Worm (Caenorhabditis elegans): ENCODE results near the gene glb-27.

The glb-27 gene

ce11 chrII:8561227-8561626 is 5.2 kb upstream of the glb-27 start, which contains the start of gene iff-2 (continued):
- TF ChIP-seq fkh-4 (tag; optimal IDR thresholded peaks at IDR 0.05; ENCODE audit: borderline replicate concordance) (peak; percentile 71), C34B4.2 (tag; optimal IDR thresholded peaks at IDR 0.05) (peak; percentile 65), pag-3 (tag; optimal IDR thresholded peaks at IDR 0.05; ENCODE audit: borderline replicate concordance, insufficient read depth) (peak; percentile 69), efl-1 (optimal IDR thresholded peaks at IDR 0.05) (peak; percentile 98), efl-1 (GFP tag; optimal IDR thresholded peaks at IDR 0.05 in 1 of 2) (peak; percentile 91 to 100), sup-37 (GFP tag; optimal IDR thresholded peaks at IDR 0.05) (peak; percentile 94), lin-13 (GFP tag; optimal IDR thresholded peaks at IDR 0.05) (peak; percentile 100), rnt-1 (tag; optimal IDR thresholded peaks at IDR 0.05) (peak; percentile 98), unc-130 (tag; optimal IDR thresholded peaks at IDR 0.05) (peak; percentile 99), efl-3 (GFP tag; optimal IDR thresholded peaks at IDR 0.05) (peak; percentile 77), mef-2 (tag; optimal IDR thresholded peaks at IDR 0.05) (peak; percentile 97), ama-1 (optimal IDR thresholded peaks at IDR 0.05) (peak; percentile 91), Y116A8C.19 (tag; optimal IDR thresholded peaks at IDR 0.05; ENCODE audit: borderline replicate concordance) (no peak), sptf-1 (tag; optimal IDR thresholded peaks at IDR 0.05) (no peak), unc-98 (GFP tag; IDR thresholded peaks at IDR 0.05) (peak; percentile 83; the same call in 1 of the 2 replicates), ceh-82 (tag; optimal IDR thresholded peaks at IDR 0.05) (peak; percentile 99), hpl-2 (GFP tag; optimal IDR thresholded peaks at IDR 0.05) (peak; percentile 99), hlh-17 (GFP tag; optimal IDR thresholded peaks at IDR 0.05; ENCODE audit: borderline replicate concordance) (no peak), nhr-71 (tag; optimal IDR thresholded peaks at IDR 0.05) (peak; percentile 100), fos-1 (tag; optimal IDR thresholded peaks at IDR 0.05) (peak; percentile 97), nhr-77 (tag; optimal IDR thresholded peaks at IDR 0.05) (peak; percentile 100), aha-1 (tag; optimal IDR thresholded peaks at IDR 0.05) (peak; percentile 98), jun-1 (tag; optimal IDR thresholded peaks at IDR 0.05) (peak; percentile 99), lin-39 (tag; optimal IDR thresholded peaks at IDR 0.05) (peak; percentile 93), nhr-76 (tag; optimal IDR thresholded peaks at IDR 0.05) (peak; percentile 86), ceh-90 (tag; optimal IDR thresholded peaks at IDR 0.05) (peak; percentile 9), mab-9 (GFP tag; IDR thresholded peaks at IDR 0.05) (peak; percentile 92), aly-2 (tag; optimal IDR thresholded peaks at IDR 0.05) (peak; percentile 93), snu-23 (GFP tag; optimal IDR thresholded peaks at IDR 0.05) (peak; percentile 100), hlh-4 (tag; optimal IDR thresholded peaks at IDR 0.05) (no peak), tbx-2 (tag; optimal IDR thresholded peaks at IDR 0.05) (peak; percentile 99), nhr-85 (tag) (peak; percentile 100), irx-1 (tag; optimal IDR thresholded peaks at IDR 0.05) (peak; percentile 96), tlp-1 (tag; optimal IDR thresholded peaks at IDR 0.05) (no peak), unc-86 (tag; optimal IDR thresholded peaks at IDR 0.05) (peak; percentile 99), C04F5.9 (tag; optimal IDR thresholded peaks at IDR 0.05) (peak; percentile 98), fkh-10 (GFP tag; optimal IDR thresholded peaks at IDR 0.05) (peak; percentile 99), dsc-1 (tag; optimal IDR thresholded peaks at IDR 0.05) (peak; percentile 99), nhr-19 (GFP tag; conservative IDR thresholded peaks at IDR 0.05) (peak; percentile 99), fkh-8 (tag; optimal IDR thresholded peaks at IDR 0.05) (peak; percentile 100), mep-1 (tag; optimal IDR thresholded peaks at IDR 0.05) (peak; percentile 99), swsn-7 (tag; optimal IDR thresholded peaks at IDR 0.05) (peak; percentile 99), nhr-12 (tag; optimal IDR thresholded peaks at IDR 0.05) (no peak), nhr-237 (tag; optimal IDR thresholded peaks at IDR 0.05) (peak; percentile 99), egl-13 (tag; optimal IDR thresholded peaks at IDR 0.05) (peak; percentile 98), nhr-11 (tag; optimal IDR thresholded peaks at IDR 0.05) (peak; percentile 93), isw-1 (GFP tag; IDR thresholded peaks at IDR 0.05) (peak; percentile 99), lsy-2 (tag; optimal IDR thresholded peaks at IDR 0.05) (peak; percentile 98), blmp-1 (tag; optimal IDR thresholded peaks at IDR 0.05) (peak; percentile 97), dpl-1 (GFP tag; optimal IDR thresholded peaks at IDR 0.05) (peak; percentile 94 to 97 (median 95)), ztf-11 (tag; optimal IDR thresholded peaks at IDR 0.05) (peak in 1 of 2 experiments; percentile 96), nhr-20 (tag; optimal IDR thresholded peaks at IDR 0.05) (peak; percentile 100), zip-4 (GFP tag; optimal IDR thresholded peaks at IDR 0.05) (peak; percentile 91), F16B12.6 (tag; optimal IDR thresholded peaks at IDR 0.05) (peak; percentile 85)
